Fruit fly (Drosophila melanogaster) whole organism, adult: ENCODE results near the gene TrxT.

ENCODE experiments used
- CG11617 ChIP-seq: fragments of 200-800 bp; sonication (Bioruptor generic); optimal IDR thresholded peaks from 2 replicates; lab custom pipeline; 2017; ENCODE audit warnings: mild to moderate bottlenecking, missing biosample characterization, missing genetic modification reagents, missing genetic modification characterization
- CG12768 ChIP-seq: fragments of 200-800 bp; sonication (Bioruptor generic); optimal IDR thresholded peaks from 2 replicates; lab custom pipeline; 2017; ENCODE audit warnings: missing biosample characterization, missing genetic modification characterization, mild to moderate bottlenecking, moderate library complexity, missing genetic modification reagents
- CG5204 ChIP-seq: fragments of 200-800 bp; sonication (Bioruptor generic); optimal IDR thresholded peaks from 2 replicates; lab custom pipeline; 2016; ENCODE audit warnings: missing biosample characterization, missing genetic modification characterization
- CG7045 ChIP-seq: fragments of 200-800 bp; sonication (Bioruptor generic); optimal IDR thresholded peaks from 2 replicates; lab custom pipeline; 2017; ENCODE audit warnings: missing biosample characterization, mild to moderate bottlenecking, missing genetic modification characterization
- CG7101 ChIP-seq: fragments of 200-800 bp; sonication (Bioruptor generic); optimal IDR thresholded peaks from 2 replicates; lab custom pipeline; 2018; ENCODE audit warnings: missing biosample characterization, mild to moderate bottlenecking, missing genetic modification characterization, moderate library complexity
- Clk ChIP-seq: fragments of 200-800 bp; sonication (Bioruptor generic); optimal IDR thresholded peaks from 2 replicates; lab custom pipeline; 2017; ENCODE audit warnings: missing biosample characterization, missing genetic modification characterization
- Crg-1 ChIP-seq: fragments of 200-800 bp; sonication (Bioruptor generic); optimal IDR thresholded peaks from 2 replicates; lab custom pipeline; 2016; ENCODE audit warnings: missing biosample characterization, missing genetic modification characterization
- Hr96 ChIP-seq: fragments of 200-800 bp; sonication (Bioruptor generic); optimal IDR thresholded peaks from 2 replicates; lab custom pipeline; 2016; ENCODE audit warnings: missing biosample characterization, missing genetic modification characterization
- cic ChIP-seq: fragments of 200-800 bp; sonication (Bioruptor generic); optimal IDR thresholded peaks from 2 replicates; lab custom pipeline; 2017; ENCODE audit warnings: missing biosample characterization, mild to moderate bottlenecking, missing genetic modification characterization, moderate library complexity
- cnc ChIP-seq, 2 experiments: fragments of >200 bp; optimal IDR thresholded peaks; 2 replicates each; lab custom pipeline; 2017
- pad ChIP-seq: fragments of 200-800 bp; sonication (Bioruptor generic); optimal IDR thresholded peaks from 3 replicates; lab custom pipeline; 2017; ENCODE audit warnings: missing biosample characterization, missing genetic modification characterization, mild to moderate bottlenecking, moderate library complexity, missing genetic modification reagents
- tj ChIP-seq: fragments of 200-800 bp; sonication (Bioruptor generic); optimal IDR thresholded peaks from 3 replicates; lab custom pipeline; 2017; ENCODE audit warnings: missing biosample characterization, mild to moderate bottlenecking, missing genetic modification characterization, moderate library complexity
- toe ChIP-seq: fragments of 200-800 bp; sonication (Bioruptor generic); optimal IDR thresholded peaks from 2 replicates; lab custom pipeline; 2016; ENCODE audit warnings: missing biosample characterization, missing genetic modification characterization

DNA sequence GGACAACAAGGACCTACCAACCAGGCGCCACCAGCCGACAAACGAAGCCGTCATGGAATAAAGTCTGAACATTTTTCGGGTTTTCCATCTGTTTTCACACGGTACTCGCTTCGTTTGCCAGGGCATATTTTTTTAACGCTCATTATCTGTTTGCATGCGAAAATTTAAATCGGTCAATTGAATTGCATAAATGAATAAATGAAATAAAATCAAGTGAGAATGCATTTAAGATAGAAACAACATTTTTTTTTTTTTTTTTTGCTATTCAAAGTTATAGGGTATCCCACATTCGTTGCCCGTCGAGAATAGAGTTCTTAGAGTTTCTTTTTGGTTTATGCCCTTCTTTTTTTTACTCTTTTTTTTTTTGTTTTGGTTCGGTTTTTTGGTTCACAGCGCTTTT, 25.9 kb downstream of the TrxT start:
- TF ChIP-seq CG12768 (GFP tag; lab: Kevin White, UChicago) (no peak), toe (GFP tag; lab: Kevin White, UChicago) (no peak), Hr96 (GFP tag; lab: Kevin White, UChicago) (no peak), Clk (GFP tag; lab: Kevin White, UChicago) (no peak), tj (GFP tag; lab: Kevin White, UChicago) (no peak), pad (no peak), CG5204 (GFP tag; lab: Kevin White, UChicago) (no peak), cnc (optimal IDR thresholded peaks at IDR 0.05; lab: Kevin White, UChicago) (no peak), CG7045 (GFP tag; lab: Kevin White, UChicago) (no peak), cic (no peak), CG11617 (no peak), Crg-1 (GFP tag; lab: Kevin White, UChicago) (no peak), CG7101 (tag; lab: Kevin White, UChicago) (no peak)
